Worm (Caenorhabditis elegans) whole organism, L1 larva: ENCODE results near the gene dnj-2.

Experiments
- aly-2 ChIP-seq: fragments of 150-350 bp; optimal IDR thresholded peaks from 2 replicates; lab custom pipeline; 2014; ENCODE audit warnings: missing biosample characterization, missing genetic modification characterization
- ama-1 ChIP-seq: fragments of 150-350 bp; optimal IDR thresholded peaks from 2 replicates; lab custom pipeline; 2014
- fkh-8 ChIP-seq: sonication (generic microtip); optimal IDR thresholded peaks from 2 replicates; lab custom pipeline; 2016; ENCODE audit warnings: mild to moderate bottlenecking, missing genetic modification characterization, missing compliant biosample characterization
- isw-1 ChIP-seq: fragments of 200-800 bp; sonication (Bioruptor generic); IDR thresholded peaks from 2 replicates; pipeline ENCODE4 v1.3.6; 2022; ENCODE audit warnings: missing genetic modification characterization, missing compliant biosample characterization
- jun-1 ChIP-seq: fragments of 150-350 bp; optimal IDR thresholded peaks from 2 replicates; lab custom pipeline; 2014; ENCODE audit warnings: missing biosample characterization, missing genetic modification reagents, missing genetic modification characterization
- nhr-12 ChIP-seq: sonication (generic microtip); optimal IDR thresholded peaks from 2 replicates; lab custom pipeline; 2017; ENCODE audit warnings: missing biosample characterization, missing genetic modification characterization
- nhr-237 ChIP-seq: fragments of 150-350 bp; optimal IDR thresholded peaks from 2 replicates; lab custom pipeline; 2014; ENCODE audit warnings: missing biosample characterization, missing genetic modification characterization
- nhr-28 ChIP-seq: fragments of 150-350 bp; optimal IDR thresholded peaks from 2 replicates; lab custom pipeline; 2014; ENCODE audit warnings: missing biosample characterization, missing genetic modification characterization
- skn-1 ChIP-seq: fragments of 150-350 bp; optimal IDR thresholded peaks from 2 replicates; lab custom pipeline; 2014; ENCODE audit warnings: missing biosample characterization, missing genetic modification characterization
- snpc-4 ChIP-seq: fragments of 150-350 bp; optimal IDR thresholded peaks from 2 replicates; lab custom pipeline; 2014; ENCODE audit warnings: missing biosample characterization, missing genetic modification characterization
- sox-4 ChIP-seq: sonication (generic microtip); optimal IDR thresholded peaks from 2 replicates; lab custom pipeline; 2016; ENCODE audit warnings: missing genetic modification characterization, missing compliant biosample characterization
- unc-62 ChIP-seq: fragments of 150-350 bp; optimal IDR thresholded peaks from 2 replicates; lab custom pipeline; 2014; ENCODE audit warnings: missing biosample characterization, missing genetic modification reagents, missing genetic modification characterization
- ztf-11 ChIP-seq, 2 experiments: sonication (generic microtip); optimal IDR thresholded peaks; 2 replicates each; lab custom pipeline; 2016 to 2017; ENCODE audit warnings: missing genetic modification characterization in 2 of 2, missing biosample characterization in 1 of 2, missing compliant biosample characterization in 1 of 2

- no peak for TF ChIP-seq unc-62 (GFP tag; lab: Kevin White, UChicago)
- TF ChIP-seq isw-1: no peak
- no peak for TF ChIP-seq nhr-28 (tag; lab: Kevin White, UChicago)
- no peak for TF ChIP-seq jun-1 (tag; lab: Kevin White, UChicago)
- TF ChIP-seq nhr-237 (tag; lab: Kevin White, UChicago): no peak
- TF ChIP-seq fkh-8 (tag; lab: Kevin White, UChicago): no peak
- no peak for TF ChIP-seq aly-2 (tag; lab: Kevin White, UChicago)
- no peak for TF ChIP-seq snpc-4 (tag; lab: Kevin White, UChicago)
- no peak for TF ChIP-seq ama-1 (lab: Kevin White, UChicago)
- TF ChIP-seq ztf-11 (tag; optimal IDR thresholded peaks at IDR 0.05; lab: Kevin White, UChicago): no peak
- TF ChIP-seq skn-1 (tag; lab: Kevin White, UChicago): no peak
- TF ChIP-seq sox-4 (tag; lab: Kevin White, UChicago): no peak
- no peak for TF ChIP-seq nhr-12 (tag; lab: Kevin White, UChicago)
These were observed 39.0 kb upstream of the dnj-2 start for ce11 chrIV:11352768-11353167.
